Fruit fly (Drosophila melanogaster) whole organism, embryonic: ENCODE results near the gene CG42514.

Source experiments
- Asciz ChIP-seq: fragments of 200-800 bp; sonication (Bioruptor generic); optimal IDR thresholded peaks from 2 replicates; lab custom pipeline; 2017; ENCODE audit warnings: missing biosample characterization, mild to moderate bottlenecking, missing genetic modification characterization, missing genetic modification reagents
- Bteb2 ChIP-seq: fragments of 200-800 bp; sonication (Bioruptor generic); optimal IDR thresholded peaks from 2 replicates; lab custom pipeline; 2016; ENCODE audit warnings: missing biosample characterization, missing genetic modification characterization
- CG10366 ChIP-seq: fragments of 200-800 bp; sonication (Bioruptor generic); IDR thresholded peaks from 2 replicates; pipeline ENCODE4 v1.3.6; 2022; ENCODE audit warnings: missing biosample characterization, missing genetic modification characterization
- CG10543 ChIP-seq: fragments of 200-800 bp; sonication (Bioruptor generic); optimal IDR thresholded peaks from 3 replicates; lab custom pipeline; 2017; ENCODE audit warnings: missing biosample characterization, mild to moderate bottlenecking, missing genetic modification characterization, moderate library complexity
- CG10959 ChIP-seq: fragments of 200-800 bp; sonication (Bioruptor generic); IDR thresholded peaks from 2 replicates; pipeline ENCODE4 v1.3.6; 2022; ENCODE audit warnings: missing biosample characterization, missing genetic modification characterization
- CG10979 ChIP-seq: fragments of 200-800 bp; sonication (Bioruptor generic); optimal IDR thresholded peaks from 2 replicates; lab custom pipeline; 2018; ENCODE audit warnings: missing biosample characterization, mild to moderate bottlenecking, missing genetic modification characterization, moderate library complexity
- CG11247 ChIP-seq: fragments of 200-800 bp; sonication (Bioruptor generic); IDR thresholded peaks from 2 replicates; pipeline ENCODE4 v1.3.6; 2022; ENCODE audit warnings: missing biosample characterization, missing genetic modification characterization
- CG11560 ChIP-seq: fragments of 200-800 bp; sonication (Bioruptor generic); IDR thresholded peaks from 3 replicates; pipeline ENCODE4 v1.3.6; 2022; ENCODE audit warnings: missing biosample characterization, missing genetic modification characterization
- CG14965 ChIP-seq: fragments of 200-800 bp; sonication (Bioruptor generic); optimal IDR thresholded peaks from 2 replicates; lab custom pipeline; 2016; ENCODE audit warnings: missing biosample characterization, missing genetic modification characterization, borderline replicate concordance
- CG1529 ChIP-seq: fragments of 200-800 bp; sonication (Bioruptor generic); optimal IDR thresholded peaks from 3 replicates; lab custom pipeline; 2018; ENCODE audit warnings: missing biosample characterization, missing genetic modification characterization
- CG1603 ChIP-seq: fragments of 200-800 bp; sonication (Bioruptor generic); optimal IDR thresholded peaks from 2 replicates; lab custom pipeline; 2019; ENCODE audit warnings: missing biosample characterization, mild to moderate bottlenecking, missing genetic modification characterization, moderate library complexity
- CG17361 ChIP-seq: fragments of 200-800 bp; sonication (Bioruptor generic); IDR thresholded peaks from 3 replicates; pipeline ENCODE4 v1.3.6; 2022; ENCODE audit warnings: missing biosample characterization, missing genetic modification characterization
- CG17829 ChIP-seq: fragments of 200-800 bp; optimal IDR thresholded peaks from 2 replicates; lab custom pipeline; 2019; ENCODE audit warnings: missing biosample characterization, mild to moderate bottlenecking, missing genetic modification characterization, moderate library complexity
- CG18262 ChIP-seq: fragments of 200-800 bp; optimal IDR thresholded peaks from 3 replicates; lab custom pipeline; 2019; ENCODE audit warnings: missing biosample characterization, mild to moderate bottlenecking, missing genetic modification characterization, moderate library complexity
- CG5953 ChIP-seq: fragments of 200-800 bp; sonication (Bioruptor generic); IDR thresholded peaks from 2 replicates; pipeline ENCODE4 v1.3.6; 2022; ENCODE audit warnings: missing biosample characterization, missing genetic modification characterization
- CG6272 ChIP-seq: fragments of 200-800 bp; sonication (Bioruptor generic); IDR thresholded peaks from 2 replicates; pipeline ENCODE4 v1.3.6; 2022; ENCODE audit warnings: missing biosample characterization, missing genetic modification characterization
- CG7987 ChIP-seq: fragments of 200-800 bp; sonication (Bioruptor generic); optimal IDR thresholded peaks from 2 replicates; lab custom pipeline; 2018; ENCODE audit warnings: missing biosample characterization, mild to moderate bottlenecking, missing genetic modification characterization, moderate library complexity
- CG8388 ChIP-seq: fragments of 200-800 bp; sonication (Bioruptor generic); optimal IDR thresholded peaks from 2 replicates; lab custom pipeline; 2019; ENCODE audit warnings: missing biosample characterization, mild to moderate bottlenecking, missing genetic modification characterization, moderate library complexity
- CHES-1-like ChIP-seq: fragments of 200-800 bp; sonication (Bioruptor generic); optimal IDR thresholded peaks from 2 replicates; lab custom pipeline; 2016; ENCODE audit warnings: missing biosample characterization, missing genetic modification characterization
- CrebB ChIP-seq: fragments of 200-800 bp; sonication (Bioruptor generic); optimal IDR thresholded peaks from 3 replicates; lab custom pipeline; 2018; ENCODE audit warnings: missing biosample characterization, mild to moderate bottlenecking, missing genetic modification characterization
- Dbx ChIP-seq: fragments of 200-800 bp; sonication (Bioruptor generic); IDR thresholded peaks from 3 replicates; pipeline ENCODE4 v1.3.6; 2022; ENCODE audit warnings: missing biosample characterization, missing genetic modification characterization
- Fer1 ChIP-seq: fragments of 200-800 bp; sonication (Bioruptor generic); optimal IDR thresholded peaks from 2 replicates; lab custom pipeline; 2017; ENCODE audit warnings: missing biosample characterization, mild to moderate bottlenecking, missing genetic modification characterization
- Fer3 ChIP-seq: fragments of 200-800 bp; sonication (Bioruptor generic); optimal IDR thresholded peaks from 2 replicates; lab custom pipeline; 2018; ENCODE audit warnings: missing biosample characterization, mild to moderate bottlenecking, missing genetic modification characterization, moderate library complexity
- H15 ChIP-seq: fragments of 200-800 bp; sonication (Bioruptor generic); IDR thresholded peaks from 3 replicates; pipeline ENCODE4 v1.3.6; 2022; ENCODE audit warnings: missing biosample characterization, missing genetic modification characterization
- HmgD ChIP-seq: fragments of 200-800 bp; sonication (Bioruptor generic); optimal IDR thresholded peaks from 3 replicates; lab custom pipeline; 2016; ENCODE audit warnings: missing biosample characterization, missing genetic modification characterization
- HmgZ ChIP-seq: fragments of 200-800 bp; sonication (Bioruptor generic); optimal IDR thresholded peaks from 2 replicates; lab custom pipeline; 2018; ENCODE audit warnings: missing biosample characterization, mild to moderate bottlenecking, missing genetic modification characterization
- MTF-1 ChIP-seq: fragments of 200-800 bp; sonication (Bioruptor generic); optimal IDR thresholded peaks from 2 replicates; lab custom pipeline; 2018; ENCODE audit warnings: missing biosample characterization, mild to moderate bottlenecking, missing genetic modification characterization, borderline replicate concordance
- Sox102F ChIP-seq: fragments of 200-800 bp; sonication (Bioruptor generic); optimal IDR thresholded peaks from 2 replicates; lab custom pipeline; 2018; ENCODE audit warnings: missing biosample characterization, mild to moderate bottlenecking, missing genetic modification characterization, moderate library complexity
- Sry-δ ChIP-seq: fragments of 200-800 bp; sonication (Bioruptor generic); optimal IDR thresholded peaks from 2 replicates; lab custom pipeline; 2016; ENCODE audit warnings: missing biosample characterization, missing genetic modification characterization
- abd-A ChIP-seq: fragments of 200-800 bp; sonication (Bioruptor generic); optimal IDR thresholded peaks from 3 replicates; lab custom pipeline; 2019; ENCODE audit warnings: missing biosample characterization, mild to moderate bottlenecking, missing genetic modification characterization, moderate library complexity
- az2 ChIP-seq: fragments of 200-800 bp; sonication (Bioruptor generic); optimal IDR thresholded peaks from 3 replicates; lab custom pipeline; 2016; ENCODE audit warnings: missing biosample characterization, missing genetic modification characterization
- ci ChIP-seq: fragments of 200-800 bp; sonication (Bioruptor generic); IDR thresholded peaks from 3 replicates; pipeline ENCODE4 v1.3.6; 2022; ENCODE audit warnings: missing biosample characterization, missing genetic modification characterization
- exex ChIP-seq: fragments of 200-800 bp; sonication (Bioruptor generic); optimal IDR thresholded peaks from 4 replicates; lab custom pipeline; 2018; ENCODE audit warnings: missing biosample characterization, mild to moderate bottlenecking, missing genetic modification characterization, moderate library complexity
- gem ChIP-seq: fragments of 200-800 bp; sonication (Bioruptor generic); optimal IDR thresholded peaks from 2 replicates; lab custom pipeline; 2019; ENCODE audit warnings: missing biosample characterization, mild to moderate bottlenecking, missing genetic modification characterization, moderate library complexity
- kah ChIP-seq: fragments of 200-800 bp; sonication (Bioruptor generic); optimal IDR thresholded peaks from 2 replicates; lab custom pipeline; 2018; ENCODE audit warnings: missing biosample characterization, mild to moderate bottlenecking, missing genetic modification characterization
- lilli ChIP-seq: fragments of 200-800 bp; sonication (Bioruptor generic); optimal IDR thresholded peaks from 3 replicates; lab custom pipeline; 2016; ENCODE audit warnings: missing biosample characterization, missing genetic modification characterization
- nom ChIP-seq: fragments of 200-800 bp; sonication (Bioruptor generic); optimal IDR thresholded peaks from 2 replicates; lab custom pipeline; 2017; ENCODE audit warnings: missing biosample characterization, missing genetic modification characterization, mild to moderate bottlenecking, moderate library complexity, missing genetic modification reagents
- oc ChIP-seq: fragments of 200-800 bp; sonication (Bioruptor generic); optimal IDR thresholded peaks from 2 replicates; lab custom pipeline; 2018; ENCODE audit warnings: missing biosample characterization, mild to moderate bottlenecking, missing genetic modification characterization, moderate library complexity
- phol ChIP-seq: fragments of 200-800 bp; sonication (Bioruptor generic); optimal IDR thresholded peaks from 3 replicates; lab custom pipeline; 2018; ENCODE audit warnings: missing biosample characterization, mild to moderate bottlenecking, missing genetic modification characterization, moderate library complexity
- row ChIP-seq: fragments of 200-800 bp; sonication (Bioruptor generic); IDR thresholded peaks from 3 replicates; pipeline ENCODE4 v1.3.6; 2022; ENCODE audit warnings: missing biosample characterization, missing genetic modification characterization
- sens ChIP-seq: fragments of 200-800 bp; sonication (Bioruptor generic); peaks from one replicate; lab custom pipeline; 2016; ENCODE audit warnings: missing biosample characterization, missing genetic modification characterization
- sens-2 ChIP-seq: fragments of 200-800 bp; sonication (Bioruptor generic); IDR thresholded peaks from 2 replicates; pipeline ENCODE4 v1.3.6; 2022; ENCODE audit warnings: missing biosample characterization, missing genetic modification characterization
- seq ChIP-seq: fragments of 200-800 bp; sonication (Bioruptor generic); IDR thresholded peaks from 2 replicates; pipeline ENCODE4 v1.3.6; 2022; ENCODE audit warnings: missing biosample characterization, missing genetic modification characterization
- tap ChIP-seq: fragments of 200-800 bp; optimal IDR thresholded peaks from 3 replicates; lab custom pipeline; 2019; ENCODE audit warnings: missing biosample characterization, mild to moderate bottlenecking, missing genetic modification characterization, moderate library complexity
- tup ChIP-seq: fragments of 200-800 bp; sonication (Bioruptor generic); optimal IDR thresholded peaks from 2 replicates; lab custom pipeline; 2016; ENCODE audit warnings: missing biosample characterization, mild to moderate bottlenecking, missing genetic modification characterization, moderate library complexity
- vvl ChIP-seq: fragments of 200-800 bp; sonication (Bioruptor generic); IDR thresholded peaks from 2 replicates; pipeline ENCODE4 v1.3.6; 2022; ENCODE audit warnings: missing biosample characterization, missing genetic modification characterization
- wor ChIP-seq: fragments of 200-800 bp; sonication (Bioruptor generic); IDR thresholded peaks from 2 replicates; pipeline ENCODE4 v1.3.6; 2022; ENCODE audit warnings: missing biosample characterization, missing genetic modification characterization

Gene CG42514

DNA sequence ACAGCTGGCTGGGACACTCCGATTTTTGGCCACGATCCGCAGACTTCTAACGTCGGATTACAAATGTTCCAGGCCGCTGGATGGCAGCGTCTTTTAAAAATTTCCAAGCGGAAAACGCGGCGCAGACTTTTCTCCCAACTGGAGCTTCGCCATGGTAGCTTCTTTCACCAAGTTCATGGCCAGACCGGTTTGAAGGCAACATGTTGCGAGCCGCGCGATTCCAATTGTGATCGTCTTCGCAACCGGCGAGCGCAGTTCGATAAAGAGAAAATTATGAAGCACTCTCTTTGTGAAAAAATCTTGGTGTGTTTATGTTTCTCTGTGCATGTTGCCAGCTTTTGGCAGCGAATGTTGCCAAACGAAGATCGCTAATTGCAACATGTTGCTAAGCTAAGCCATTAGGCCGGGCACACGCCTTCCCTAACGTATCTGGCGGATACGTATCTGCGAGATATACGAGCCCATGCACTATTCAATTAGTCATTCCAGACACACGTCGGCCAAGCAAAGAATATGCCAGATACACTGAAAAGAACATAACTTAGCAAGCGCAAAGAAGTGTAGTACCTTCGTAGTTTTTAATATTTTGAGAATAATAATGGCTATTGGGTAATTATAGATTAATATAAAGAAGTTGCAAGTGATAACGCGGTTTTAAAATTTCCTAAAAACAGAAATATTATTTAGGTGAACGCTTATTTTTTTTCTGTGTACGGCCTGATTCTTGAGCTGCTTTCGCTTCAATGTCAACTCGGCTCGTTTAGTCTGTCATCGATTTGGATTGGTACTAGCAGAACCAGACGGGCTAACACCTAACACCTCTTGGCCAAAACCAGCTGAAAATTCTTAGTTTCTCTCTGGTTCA is 43.9 kb downstream of the CG42514 start, which contains the start of gene dsx-c73A (continued):
- TF ChIP-seq CG6272 (GFP tag; lab: Robert Waterston, UW) (no peak), CG17829 (tag; lab: Kevin White, UChicago) (peak; percentile 28), MTF-1 (GFP tag; lab: Kevin White, UChicago) (no peak), HmgZ (tag; lab: Kevin White, UChicago) (no peak), Fer1 (GFP tag; lab: Kevin White, UChicago) (no peak), nom (GFP tag; lab: Kevin White, UChicago) (no peak), CG10959 (GFP tag; lab: Robert Waterston, UW) (peak; percentile 50; the same call in 1 of the 2 replicates), Sry-δ (GFP tag; lab: Kevin White, UChicago) (no peak), phol (tag; lab: Kevin White, UChicago) (peak; percentile 47), CG11247 (GFP tag; lab: Robert Waterston, UW) (no peak), tap (tag; lab: Kevin White, UChicago) (no peak)

- TF ChIP-seq CrebB = no peak
- TF ChIP-seq CG11560 (tag; lab: Robert Waterston, UW) = no peak
- TF ChIP-seq exex (tag; lab: Kevin White, UChicago) = no peak
- peak; percentile 70 for TF ChIP-seq Sox102F (GFP tag; lab: Kevin White, UChicago)
- TF ChIP-seq wor (GFP tag; lab: Robert Waterston, UW) = peak; percentile 45; the same call in 1 of the 2 replicates
- TF ChIP-seq CG1603 (tag; lab: Kevin White, UChicago) = peak; percentile 44
- peak; percentile 8 for TF ChIP-seq CG1529
- no peak for TF ChIP-seq kah
- no peak for TF ChIP-seq oc (tag; lab: Kevin White, UChicago)
- no peak for TF ChIP-seq Fer3 (tag; lab: Kevin White, UChicago)
- TF ChIP-seq Bteb2 (GFP tag; lab: Kevin White, UChicago) = no peak
- no peak for TF ChIP-seq CG10366
- no peak for TF ChIP-seq CG10543
- peak; percentile 26; the same call in 1 of the 2 replicates for TF ChIP-seq vvl (GFP tag; lab: Robert Waterston, UW)
- TF ChIP-seq HmgD (GFP tag; lab: Kevin White, UChicago) = no peak
- 0 out of 2 replicates have a peak, but pooled peaks have one; percentile 5 for TF ChIP-seq CG5953
- TF ChIP-seq seq (GFP tag; lab: Robert Waterston, UW) = no peak
- TF ChIP-seq sens (GFP tag; lab: Kevin White, UChicago) = peak; percentile 23
- TF ChIP-seq ci (GFP tag; lab: Robert Waterston, UW) = 0 out of 3 replicates have a peak, but pooled peaks have one; percentile 25
- TF ChIP-seq abd-A (tag; lab: Kevin White, UChicago) = no peak
- peak; percentile 1 for TF ChIP-seq az2 (GFP tag; lab: Kevin White, UChicago)
- no peak for TF ChIP-seq H15
- no peak for TF ChIP-seq lilli
- peak; percentile 41 for TF ChIP-seq gem (tag; lab: Kevin White, UChicago)
- peak; percentile 27 for TF ChIP-seq Asciz (GFP tag; lab: Kevin White, UChicago)
- no peak for TF ChIP-seq CG7987 (GFP tag; lab: Kevin White, UChicago)
- TF ChIP-seq CG8388 (GFP tag; lab: Kevin White, UChicago) = peak; percentile 17
- TF ChIP-seq sens-2 (GFP tag; lab: Robert Waterston, UW) = no peak
- no peak for TF ChIP-seq tup
- TF ChIP-seq row (GFP tag; lab: Robert Waterston, UW) = 0 out of 3 replicates have a peak, but pooled peaks have one; percentile 26
- TF ChIP-seq CG10979 (tag; lab: Kevin White, UChicago) = peak; percentile 35
- 0 out of 3 replicates have a peak, but pooled peaks have one; percentile 26 for TF ChIP-seq CG17361 (GFP tag; lab: Robert Waterston, UW)
- peak; percentile 42 for TF ChIP-seq CG18262 (tag; lab: Kevin White, UChicago)
- no peak for TF ChIP-seq Dbx (GFP tag; lab: Robert Waterston, UW)
- TF ChIP-seq CG14965 (GFP tag; lab: Kevin White, UChicago) = no peak
- no peak for TF ChIP-seq CHES-1-like (GFP tag; lab: Kevin White, UChicago)
Measured at dm6 chr3L:16442628-16443027, 53.4 kb downstream of the CG42514 start.
